Fruit fly (Drosophila melanogaster): ENCODE results near the gene slou.

slou gene

DNA sequence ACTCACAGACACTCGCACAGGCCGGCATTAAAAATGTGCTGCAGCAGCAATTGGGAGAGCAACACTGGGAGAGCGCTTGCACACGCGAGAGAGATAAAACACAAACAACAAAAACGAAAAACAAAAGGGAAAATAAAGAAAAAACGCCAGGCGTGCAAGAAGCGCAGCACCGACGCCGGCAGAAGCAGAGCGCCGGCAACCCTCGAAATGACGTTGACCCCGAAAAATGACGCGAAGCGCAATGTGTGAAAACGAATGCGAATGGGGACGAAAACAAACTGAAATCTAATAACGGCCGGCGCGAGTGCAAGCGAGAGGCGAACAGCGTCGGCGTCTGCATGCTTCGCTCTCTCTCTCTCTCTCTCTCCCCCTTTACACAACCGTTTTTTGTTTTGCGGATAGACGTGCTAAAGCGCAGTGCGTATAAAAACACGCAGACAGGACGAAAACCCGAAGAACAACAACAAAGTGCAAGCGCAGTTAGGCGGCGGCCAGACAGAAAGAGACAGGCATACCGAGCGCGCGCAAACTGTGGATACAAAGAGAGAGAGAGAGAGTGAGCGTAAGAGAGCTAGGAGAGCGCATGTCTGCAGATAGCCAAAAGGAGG, 48.4 kb upstream of the slou start (continued):
- TF ChIP-seq Adf1 (GFP tag; IDR thresholded peaks at IDR 0.05) (no peak), CG11247 (GFP tag; IDR thresholded peaks at IDR 0.05) (no peak), Xrp1 (GFP tag; IDR thresholded peaks at IDR 0.05) (no peak), chif (GFP tag; optimal IDR thresholded peaks at IDR 0.05) (no peak), Dref (GFP tag; IDR thresholded peaks at IDR 0.05) (no peak), D19A (tag; optimal IDR thresholded peaks at IDR 0.05) (no peak), danr (GFP tag; IDR thresholded peaks at IDR 0.05) (no peak), hkb (optimal IDR thresholded peaks at IDR 0.05) (no peak), hkb (GFP tag; IDR thresholded peaks at IDR 0.05) (no peak), pros (GFP tag; optimal IDR thresholded peaks at IDR 0.05) (peak; percentile 87), Rx (GFP tag; IDR thresholded peaks at IDR 0.05) (no peak), jing (GFP tag; optimal IDR thresholded peaks at IDR 0.05) (no peak), yki (optimal IDR thresholded peaks at IDR 0.05) (peak; percentile 78), crp (GFP tag; optimal IDR thresholded peaks at IDR 0.05) (no peak), sna (GFP tag; IDR thresholded peaks at IDR 0.05; ENCODE audit: partially characterized antibody) (no peak), CG5245 (GFP tag; optimal IDR thresholded peaks at IDR 0.05) (no peak), sim (GFP tag; IDR thresholded peaks at IDR 0.05) (no peak), CG18262 (tag; optimal IDR thresholded peaks at IDR 0.05) (no peak), CG10565 (GFP tag; optimal IDR thresholded peaks at IDR 0.05) (no peak), tx (GFP tag; optimal IDR thresholded peaks at IDR 0.05) (no peak), sug (tag; optimal IDR thresholded peaks at IDR 0.05) (no peak), Xbp1 (GFP tag; optimal IDR thresholded peaks at IDR 0.05) (no peak), CG10543 (GFP tag; optimal IDR thresholded peaks at IDR 0.05) (no peak), CG10979 (tag; optimal IDR thresholded peaks at IDR 0.05) (no peak), CG8765 (GFP tag; IDR thresholded peaks at IDR 0.05) (no peak), Lhr (GFP tag; optimal IDR thresholded peaks at IDR 0.05) (no peak), D19B (GFP tag; optimal IDR thresholded peaks at IDR 0.05) (no peak), Camta (GFP tag; optimal IDR thresholded peaks at IDR 0.05) (no peak), Mrtf (GFP tag; IDR thresholded peaks at IDR 0.05) (no peak), CG13296 (GFP tag; optimal IDR thresholded peaks at IDR 0.05) (no peak), Pdp1 (GFP tag; optimal IDR thresholded peaks at IDR 0.05) (peak in 1 of 2 experiments; percentile 68), zen (tag; optimal IDR thresholded peaks at IDR 0.05) (peak; percentile 56), CG42726 (GFP tag; IDR thresholded peaks at IDR 0.05; ENCODE audit: partially characterized antibody) (no peak), pita (GFP tag; optimal IDR thresholded peaks at IDR 0.05) (no peak), schlank (tag; optimal IDR thresholded peaks at IDR 0.05) (no peak), gem (tag; optimal IDR thresholded peaks at IDR 0.05) (no peak), CG16779 (GFP tag; IDR thresholded peaks at IDR 0.05) (no peak), Atf6 (GFP tag; IDR thresholded peaks at IDR 0.05) (no peak), Myb (GFP tag; optimal IDR thresholded peaks at IDR 0.05) (no peak), HLH4C (GFP tag; IDR thresholded peaks at IDR 0.05; ENCODE audit: partially characterized antibody) (no peak), CG17568 (GFP tag; optimal IDR thresholded peaks at IDR 0.05) (no peak), Dbx (GFP tag; IDR thresholded peaks at IDR 0.05) (no peak), unpg (GFP tag; optimal IDR thresholded peaks at IDR 0.05) (no peak), jigr1 (GFP tag; IDR thresholded peaks at IDR 0.05) (no peak), CG10274 (GFP tag; optimal IDR thresholded peaks at IDR 0.05) (no peak), corto (GFP tag; optimal IDR thresholded peaks at IDR 0.05) (peak; percentile 74), CG8281 (tag; optimal IDR thresholded peaks at IDR 0.05) (no peak), da (GFP tag; optimal IDR thresholded peaks at IDR 0.05) (peak; percentile 2), Rfx (GFP tag; IDR thresholded peaks at IDR 0.05) (no peak), Sox102F (GFP tag; optimal IDR thresholded peaks at IDR 0.05) (no peak), Doc2 (GFP tag; IDR thresholded peaks at IDR 0.05) (no peak), CG8478 (optimal IDR thresholded peaks at IDR 0.05) (peak; percentile 85)

Measured in whole organism, embryonic.